Fruit fly (Drosophila melanogaster) whole organism, prepupa: ENCODE data around the gene CG16964.

Source experiments
- CG6276 ChIP-seq: fragments of 200-800 bp; sonication (Bioruptor generic); optimal IDR thresholded peaks from 2 replicates; lab custom pipeline; 2017; ENCODE audit warnings: missing biosample characterization, mild to moderate bottlenecking, missing genetic modification characterization
- Eip93F ChIP-seq: fragments of 200-800 bp; sonication (Bioruptor generic); optimal IDR thresholded peaks from 2 replicates; lab custom pipeline; 2016; ENCODE audit warnings: missing biosample characterization, mild to moderate bottlenecking, missing genetic modification characterization
- Ets21C ChIP-seq: fragments of 200-800 bp; sonication (Bioruptor generic); optimal IDR thresholded peaks from 3 replicates; lab custom pipeline; 2016; ENCODE audit warnings: missing biosample characterization, missing genetic modification characterization
- Gug ChIP-seq: fragments of 200-800 bp; sonication (Bioruptor generic); IDR thresholded peaks from 2 replicates; pipeline ENCODE4 v1.3.6; 2022; ENCODE audit warnings: missing biosample characterization, missing genetic modification characterization
- Met ChIP-seq: fragments of 200-800 bp; sonication (Bioruptor generic); optimal IDR thresholded peaks from 3 replicates; lab custom pipeline; 2016; ENCODE audit warnings: missing biosample characterization, missing genetic modification characterization
- salr ChIP-seq, 2 experiments: fragments of 200-800 bp; sonication (Bioruptor generic); optimal IDR thresholded peaks; 3 replicates each; lab custom pipeline; 2016 to 2018; ENCODE audit warnings: missing biosample characterization in 2 of 2, missing genetic modification characterization in 2 of 2, mild to moderate bottlenecking in 1 of 2
- topi ChIP-seq: fragments of 200-800 bp; sonication (Bioruptor generic); optimal IDR thresholded peaks from 3 replicates; lab custom pipeline; 2016; ENCODE audit warnings: missing biosample characterization, missing genetic modification characterization

DNA sequence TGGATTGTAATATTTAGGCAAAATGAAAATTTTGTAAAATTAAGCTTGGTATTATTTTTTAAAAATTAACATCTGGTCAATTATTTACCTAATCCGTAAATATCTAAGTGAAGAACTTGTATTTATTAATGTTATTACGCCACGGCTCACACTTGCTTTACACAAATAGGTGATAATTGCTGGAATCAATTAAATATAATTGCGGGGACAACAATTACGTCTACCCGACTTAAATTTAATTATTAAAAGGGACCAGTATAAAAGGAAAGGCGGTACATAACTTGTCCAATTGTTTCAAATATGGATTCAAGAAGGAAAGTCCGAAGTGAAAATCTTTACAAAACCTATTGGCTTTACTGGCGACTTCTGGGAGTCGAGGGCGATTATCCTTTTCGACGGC lies 13.5 kb upstream of the CG16964 start, which contains the start of gene Or33a:
- TF ChIP-seq salr (GFP tag; optimal IDR thresholded peaks at IDR 0.05; lab: Kevin White, UChicago): no peak
- TF ChIP-seq Gug: no peak
- TF ChIP-seq Met (GFP tag; lab: Kevin White, UChicago): no peak
- TF ChIP-seq Ets21C (GFP tag; lab: Kevin White, UChicago): no peak
- TF ChIP-seq topi (GFP tag; lab: Kevin White, UChicago): no peak
- no peak for TF ChIP-seq Eip93F (GFP tag; lab: Kevin White, UChicago)
- TF ChIP-seq CG6276 (GFP tag; lab: Kevin White, UChicago): no peak
